Worm (Caenorhabditis elegans) whole organism, late embryonic: ENCODE measurements around the gene igeg-1.
A peak's percentile ranks its signal among the peaks of the same experiment; 100 is the strongest.

ENCODE experiments used
- C08G9.2 ChIP-seq: sonication (generic microtip); optimal IDR thresholded peaks from 2 replicates; lab custom pipeline; 2016; ENCODE audit warnings: mild to moderate bottlenecking, missing genetic modification characterization, moderate library complexity, missing compliant biosample characterization
- F13H6.1 ChIP-seq: sonication (generic microtip); optimal IDR thresholded peaks from 2 replicates; lab custom pipeline; 2016; ENCODE audit warnings: missing genetic modification characterization, missing compliant biosample characterization
- K02D7.2 ChIP-seq: sonication (generic microtip); optimal IDR thresholded peaks from 2 replicates; lab custom pipeline; 2017; ENCODE audit warnings: mild to moderate bottlenecking, missing genetic modification characterization, missing compliant biosample characterization
- ahr-1 ChIP-seq: sonication (generic microtip); optimal IDR thresholded peaks from 2 replicates; lab custom pipeline; 2016; ENCODE audit warnings: missing genetic modification characterization, missing compliant biosample characterization
- ceh-19 ChIP-seq: fragments of 200-800 bp; sonication (Bioruptor generic); optimal IDR thresholded peaks from 2 replicates; lab custom pipeline; 2018; ENCODE audit warnings: mild to moderate bottlenecking, missing genetic modification characterization, missing compliant biosample characterization
- ceh-2 ChIP-seq: sonication (generic microtip); optimal IDR thresholded peaks from 2 replicates; lab custom pipeline; 2016; ENCODE audit warnings: missing genotype, missing genetic modification characterization, missing compliant biosample characterization
- ceh-31 ChIP-seq: sonication (generic microtip); optimal IDR thresholded peaks from 2 replicates; lab custom pipeline; 2016; ENCODE audit warnings: missing genetic modification characterization, missing compliant biosample characterization
- ceh-34 ChIP-seq: sonication (generic microtip); optimal IDR thresholded peaks from 2 replicates; lab custom pipeline; 2016; ENCODE audit warnings: mild to moderate bottlenecking, missing genetic modification characterization, missing compliant biosample characterization
- ceh-45 ChIP-seq: fragments of 200-800 bp; sonication (Bioruptor generic); IDR thresholded peaks from 2 replicates; pipeline ENCODE4 v1.3.6; 2022; ENCODE audit warnings: missing genetic modification reagents, missing genetic modification characterization, missing compliant biosample characterization
- ceh-6 ChIP-seq: fragments of 200-800 bp; sonication (Bioruptor generic); optimal IDR thresholded peaks from 2 replicates; lab custom pipeline; 2018; ENCODE audit warnings: mild to moderate bottlenecking, missing genetic modification characterization, missing compliant biosample characterization
- ceh-9 ChIP-seq: sonication (generic microtip); optimal IDR thresholded peaks from 2 replicates; lab custom pipeline; 2016; ENCODE audit warnings: mild to moderate bottlenecking, missing genetic modification characterization, inconsistent platforms, missing compliant biosample characterization
- dve-1 ChIP-seq: sonication (generic microtip); optimal IDR thresholded peaks from 2 replicates; lab custom pipeline; 2017; ENCODE audit warnings: antibody characterized with exemption, mild to moderate bottlenecking, missing genetic modification characterization, missing compliant biosample characterization
- elt-2 ChIP-seq: sonication (generic microtip); optimal IDR thresholded peaks from 2 replicates; lab custom pipeline; 2016; ENCODE audit warnings: missing genetic modification reagents, missing genetic modification characterization, missing compliant biosample characterization
- eyg-1 ChIP-seq: sonication (generic microtip); optimal IDR thresholded peaks from 2 replicates; lab custom pipeline; 2016; ENCODE audit warnings: missing genotype, missing genetic modification characterization, missing compliant biosample characterization
- fkh-6 ChIP-seq: sonication (generic microtip); optimal IDR thresholded peaks from 2 replicates; lab custom pipeline; 2016; ENCODE audit warnings: missing genetic modification characterization, missing compliant biosample characterization
- gmeb-2 ChIP-seq: sonication (generic microtip); optimal IDR thresholded peaks from 2 replicates; lab custom pipeline; 2016; ENCODE audit warnings: missing genetic modification characterization, inconsistent platforms, missing compliant biosample characterization
- hlh-15 ChIP-seq: sonication (generic microtip); optimal IDR thresholded peaks from 2 replicates; lab custom pipeline; 2016; ENCODE audit warnings: missing genetic modification characterization, missing compliant biosample characterization
- hlh-30 ChIP-seq: sonication (generic microtip); optimal IDR thresholded peaks from 2 replicates; lab custom pipeline; 2017; ENCODE audit warnings: antibody characterized with exemption, missing genetic modification characterization, missing compliant biosample characterization; ENCODE audit not compliant: insufficient read depth
- madf-2 ChIP-seq: sonication (generic microtip); optimal IDR thresholded peaks from 2 replicates; lab custom pipeline; 2017; ENCODE audit warnings: missing genetic modification characterization, missing compliant biosample characterization
- nhr-11 ChIP-seq: fragments of 150-350 bp; optimal IDR thresholded peaks from 2 replicates; lab custom pipeline; 2014; ENCODE audit warnings: missing biosample characterization, missing genetic modification characterization
- pag-3 ChIP-seq: sonication (generic microtip); optimal IDR thresholded peaks from 2 replicates; lab custom pipeline; 2016; ENCODE audit warnings: missing compliant biosample characterization, missing genetic modification characterization, borderline replicate concordance
- pha-2 ChIP-seq: sonication (generic microtip); optimal IDR thresholded peaks from 2 replicates; lab custom pipeline; 2017; ENCODE audit warnings: mild to moderate bottlenecking, missing genetic modification characterization, missing compliant biosample characterization
- pqm-1 ChIP-seq: sonication (generic microtip); optimal IDR thresholded peaks from 2 replicates; lab custom pipeline; 2016; ENCODE audit warnings: missing genetic modification characterization, missing compliant biosample characterization
- pros-1 ChIP-seq: fragments of 150-350 bp; optimal IDR thresholded peaks from 2 replicates; lab custom pipeline; 2014; ENCODE audit warnings: missing biosample characterization, missing genetic modification reagents, missing genetic modification characterization
- ref-2 ChIP-seq: sonication (generic microtip); optimal IDR thresholded peaks from 2 replicates; lab custom pipeline; 2016; ENCODE audit warnings: missing genetic modification characterization, missing compliant biosample characterization
- rnt-1 ChIP-seq: sonication (generic microtip); optimal IDR thresholded peaks from 2 replicates; lab custom pipeline; 2016; ENCODE audit warnings: missing genetic modification characterization, missing compliant biosample characterization
- sox-2 ChIP-seq: fragments of 200-800 bp; sonication (Bioruptor generic); IDR thresholded peaks from 2 replicates; pipeline ENCODE4 v1.3.6; 2022; ENCODE audit warnings: missing genetic modification reagents, missing genetic modification characterization, missing compliant biosample characterization
- sox-4 ChIP-seq: sonication (generic microtip); optimal IDR thresholded peaks from 2 replicates; lab custom pipeline; 2017; ENCODE audit warnings: mild to moderate bottlenecking, missing genetic modification characterization, inconsistent platforms, missing compliant biosample characterization
- tbx-2 ChIP-seq: sonication (generic microtip); optimal IDR thresholded peaks from 2 replicates; lab custom pipeline; 2016; ENCODE audit warnings: missing genetic modification characterization, missing compliant biosample characterization
- ttx-3 ChIP-seq: sonication (generic microtip); optimal IDR thresholded peaks from 2 replicates; lab custom pipeline; 2016; ENCODE audit warnings: missing genetic modification reagents, missing genetic modification characterization, missing compliant biosample characterization
- unc-3 ChIP-seq, 2 experiments: fragments of 200-800 bp in 1 of 2; sonication (Bioruptor generic) in 1 of 2; sonication (generic microtip) in 1 of 2; conservative IDR thresholded peaks in 1 of 2; optimal IDR thresholded peaks in 1 of 2; 2 replicates each; pipeline versions ENCODE4 v1.3.6 to Lab custom; 2016 to 2022; ENCODE audit warnings: missing compliant biosample characterization in 2 of 2, missing genetic modification characterization in 2 of 2, missing genetic modification reagents in 1 of 2
- unc-55 ChIP-seq: sonication (generic microtip); optimal IDR thresholded peaks from 2 replicates; lab custom pipeline; 2017; ENCODE audit warnings: missing biosample characterization, missing genetic modification reagents, missing genetic modification characterization
- ztf-16 ChIP-seq: sonication (generic microtip); optimal IDR thresholded peaks from 2 replicates; lab custom pipeline; 2017; ENCODE audit warnings: missing genetic modification characterization, missing compliant biosample characterization

igeg-1 gene

ce11 chrIV:4526028-4526427, 36.4 kb upstream of the igeg-1 start:
- TF ChIP-seq gmeb-2 (tag; lab: Kevin White, UChicago) (no peak), eyg-1 (tag; lab: Kevin White, UChicago) (no peak), sox-2 (GFP tag; lab: Robert Waterston, UW) (no peak), K02D7.2 (no peak), ceh-31 (tag; lab: Kevin White, UChicago) (no peak), ceh-45 (no peak), ceh-34 (tag; lab: Kevin White, UChicago) (no peak), nhr-11 (tag; lab: Kevin White, UChicago) (no peak), ref-2 (no peak), ahr-1 (no peak), ztf-16 (no peak), pqm-1 (no peak), rnt-1 (tag; lab: Kevin White, UChicago) (no peak), F13H6.1 (tag; lab: Kevin White, UChicago) (no peak)

ce11 chrIV:4526724-4527123, 35.7 kb upstream of the igeg-1 start:
- no peak for TF ChIP-seq ceh-19 (GFP tag; lab: Kevin White, UChicago)
- peak; percentile 54 for TF ChIP-seq dve-1 (tag; lab: Kevin White, UChicago)

DNA sequence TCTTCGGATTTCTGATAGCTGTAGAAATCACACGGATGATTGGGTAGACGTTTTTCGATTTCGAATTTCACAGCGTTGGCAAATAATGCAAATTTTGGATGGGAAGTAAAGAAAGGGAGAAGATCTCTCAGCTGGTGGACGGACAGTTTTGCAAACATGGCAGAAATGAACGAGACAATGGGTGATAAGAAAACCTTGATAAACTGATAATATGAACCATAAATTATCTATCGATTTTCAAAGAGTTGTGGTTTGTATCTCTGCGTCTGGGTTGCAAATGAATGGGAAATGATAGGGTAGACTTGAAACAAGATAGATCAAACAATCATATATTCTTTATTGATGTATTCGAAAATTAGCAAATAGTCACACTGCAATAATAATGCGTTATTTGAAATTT, 32.3 kb upstream of the igeg-1 start, which contains the start of gene ZK185.3:
Gene ZK185.3, minus strand, starts transcription at position 263 of the 400 bp plus-strand sequence.
- peak; percentile 94 for TF ChIP-seq elt-2 (tag; lab: Kevin White, UChicago)
- no peak for TF ChIP-seq unc-3 (GFP tag; conservative IDR thresholded peaks at IDR 0.05; lab: Robert Waterston, UW)
- TF ChIP-seq unc-3 (tag; optimal IDR thresholded peaks at IDR 0.05; lab: Kevin White, UChicago), result no peak

ce11 chrIV:4533025-4533424, 29.4 kb upstream of the igeg-1 start, which contains the start of gene ZK185.4:
TSS of gene ZK185.4 (minus strand) at chrIV:4533125.
- TF ChIP-seq ceh-45 (no peak), ahr-1 (no peak), K02D7.2 (no peak), pha-2 (tag; lab: Kevin White, UChicago) (no peak), pqm-1 (no peak), C08G9.2 (tag; lab: Kevin White, UChicago) (no peak), ceh-9 (tag; lab: Kevin White, UChicago) (no peak), fkh-6 (no peak), tbx-2 (tag; lab: Kevin White, UChicago) (no peak), hlh-15 (tag; lab: Kevin White, UChicago) (no peak)

ce11 chrIV:4536247-4536646, 26.2 kb upstream of the igeg-1 start, which contains the start of gene ZK185.2:
TSS of gene ZK185.2 (plus strand) at chrIV:4536547.
- no peak for TF ChIP-seq pros-1
- TF ChIP-seq ztf-16, result no peak
- TF ChIP-seq K02D7.2, result no peak
- no peak for TF ChIP-seq ceh-2
- TF ChIP-seq hlh-30 (tag; lab: Kevin White, UChicago), result no peak
- TF ChIP-seq pag-3 (tag; lab: Kevin White, UChicago), result no peak
- TF ChIP-seq ceh-45, result no peak
- no peak for TF ChIP-seq ttx-3 (tag; lab: Kevin White, UChicago)
- no peak for TF ChIP-seq madf-2
- no peak for TF ChIP-seq ceh-6 (GFP tag; lab: Kevin White, UChicago)
- no peak for TF ChIP-seq pha-2 (tag; lab: Kevin White, UChicago)
- no peak for TF ChIP-seq unc-55 (GFP tag; lab: Kevin White, UChicago)

DNA sequence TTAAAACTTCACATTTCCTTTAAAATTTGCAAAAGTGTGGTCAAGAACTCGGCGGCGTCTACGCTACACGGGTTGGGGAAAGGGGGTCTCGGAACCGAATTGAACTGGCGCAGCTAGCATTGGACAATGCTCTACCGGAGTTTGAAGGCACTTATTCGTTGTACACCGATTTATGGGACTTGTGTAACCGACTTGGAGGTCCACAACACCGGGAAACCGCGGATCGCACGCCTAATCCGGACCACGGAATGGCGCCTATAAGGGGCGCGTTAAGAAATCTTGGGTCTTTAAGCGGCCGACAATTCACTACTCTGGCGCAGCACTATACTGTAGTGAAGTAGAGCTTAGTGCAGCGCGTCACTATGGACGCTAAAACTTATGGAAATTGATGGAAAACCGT, 23.8 kb upstream of the igeg-1 start:
- TF ChIP-seq elt-2 (tag; lab: Kevin White, UChicago), result peak; percentile 10
- TF ChIP-seq sox-4 (tag; lab: Kevin White, UChicago), result no peak
